Worm (Caenorhabditis elegans) whole organism, young adult: Measurements from ENCODE around the gene sodh-2.
A peak's percentile ranks its signal among the peaks of the same experiment; 100 is the strongest.

Experiments used
- B0019.2 ChIP-seq: fragments of 200-800 bp; sonication (Bioruptor generic); conservative IDR thresholded peaks from 2 replicates; pipeline ENCODE4 v1.3.6; 2022; ENCODE audit warnings: missing genetic modification reagents, missing genetic modification characterization, missing compliant biosample characterization
- B0336.3 ChIP-seq: fragments of 200-800 bp; sonication (Bioruptor generic); IDR thresholded peaks from 2 replicates; pipeline ENCODE4 v1.3.6; 2022; ENCODE audit warnings: missing genetic modification characterization, missing compliant biosample characterization
- F23B12.7 ChIP-seq: sonication (generic microtip); optimal IDR thresholded peaks from 2 replicates; lab custom pipeline; 2017; ENCODE audit warnings: missing genetic modification characterization, mild to moderate bottlenecking, missing compliant biosample characterization, antibody characterized with exemption, moderate library complexity; ENCODE audit not compliant: insufficient read depth
- F52B5.7 ChIP-seq: sonication (generic microtip); optimal IDR thresholded peaks from 2 replicates; lab custom pipeline; 2016; ENCODE audit warnings: mild to moderate bottlenecking, missing genetic modification characterization, missing compliant biosample characterization
- F55B11.4 ChIP-seq: sonication (generic microtip); optimal IDR thresholded peaks from 2 replicates; lab custom pipeline; 2016; ENCODE audit warnings: missing compliant biosample characterization, missing genetic modification characterization, borderline replicate concordance; ENCODE audit not compliant: insufficient read depth
- F57A8.1 ChIP-seq: fragments of 200-800 bp; sonication (Bioruptor generic); optimal IDR thresholded peaks from 2 replicates; lab custom pipeline; 2018; ENCODE audit warnings: mild to moderate bottlenecking, missing genetic modification characterization, moderate library complexity, missing compliant biosample characterization
- F57C9.4 ChIP-seq: sonication (generic microtip); optimal IDR thresholded peaks from 2 replicates; lab custom pipeline; 2017; ENCODE audit warnings: mild to moderate bottlenecking, missing genetic modification characterization, missing compliant biosample characterization
- K11D2.4 ChIP-seq: fragments of 200-800 bp; sonication (Bioruptor generic); IDR thresholded peaks from 2 replicates; pipeline ENCODE4 v1.3.6; 2022; ENCODE audit warnings: missing genetic modification reagents, missing genetic modification characterization, missing compliant biosample characterization
- Y53G8AR.9 ChIP-seq: fragments of 200-800 bp; sonication (Bioruptor generic); conservative IDR thresholded peaks from 2 replicates; pipeline ENCODE4 v1.3.6; 2022; ENCODE audit warnings: missing genetic modification reagents, missing genetic modification characterization, missing compliant biosample characterization
- Y56A3A.18 ChIP-seq: fragments of 200-800 bp; sonication (Bioruptor generic); IDR thresholded peaks from 2 replicates; pipeline ENCODE4 v1.3.6; 2022; ENCODE audit warnings: missing genetic modification reagents, missing genetic modification characterization, missing compliant biosample characterization
- Y95B8A.8 ChIP-seq: fragments of 200-800 bp; sonication (Bioruptor generic); IDR thresholded peaks from 2 replicates; pipeline ENCODE4 v1.3.6; 2022; ENCODE audit warnings: missing genetic modification reagents, missing genetic modification characterization, missing compliant biosample characterization
- ama-1 ChIP-seq, 3 experiments: fragments of 150-350 bp in 1 of 3; sonication (generic microtip) in 2 of 3; optimal IDR thresholded peaks; 2 replicates each; lab custom pipeline; 2014 to 2018; ENCODE audit warnings: missing biosample characterization in 2 of 3, missing genetic modification characterization in 2 of 3, missing genetic modification reagents in 2 of 3
- bed-1 ChIP-seq: fragments of 200-800 bp; sonication (Bioruptor generic); IDR thresholded peaks from 2 replicates; pipeline ENCODE4 v1.3.6; 2022; ENCODE audit warnings: missing genetic modification reagents, missing genetic modification characterization, missing compliant biosample characterization
- cebp-1 ChIP-seq, 2 experiments: fragments of 200-800 bp in 1 of 2; sonication (Bioruptor generic) in 1 of 2; sonication (generic microtip) in 1 of 2; IDR thresholded peaks in 1 of 2; optimal IDR thresholded peaks in 1 of 2; 2 replicates each; pipeline versions ENCODE4 v1.3.6 to Lab custom; 2017 to 2022; ENCODE audit warnings: missing compliant biosample characterization in 2 of 2, missing genetic modification characterization in 2 of 2, mild to moderate bottlenecking in 1 of 2, missing genetic modification reagents in 1 of 2, moderate library complexity in 1 of 2
- ceh-58 ChIP-seq: fragments of 200-800 bp; sonication (Bioruptor generic); IDR thresholded peaks from 2 replicates; pipeline ENCODE4 v1.3.6; 2022; ENCODE audit warnings: missing genetic modification characterization, missing compliant biosample characterization
- dox-1 ChIP-seq: fragments of 200-800 bp; sonication (Bioruptor generic); IDR thresholded peaks from 2 replicates; pipeline ENCODE4 v1.3.6; 2022; ENCODE audit warnings: missing genetic modification reagents, missing genetic modification characterization, missing compliant biosample characterization
- dpl-1 ChIP-seq: fragments of 150-350 bp; optimal IDR thresholded peaks from 2 replicates; lab custom pipeline; 2014; ENCODE audit warnings: missing biosample characterization, missing genetic modification reagents, missing genetic modification characterization
- efl-1 ChIP-seq: fragments of 150-350 bp; optimal IDR thresholded peaks from 2 replicates; lab custom pipeline; 2014; ENCODE audit warnings: missing biosample characterization, missing genetic modification reagents, missing genetic modification characterization
- egl-18 ChIP-seq: fragments of 200-800 bp; sonication (Bioruptor generic); IDR thresholded peaks from 2 replicates; pipeline ENCODE4 v1.3.6; 2022; ENCODE audit warnings: missing genetic modification reagents, missing genetic modification characterization, missing compliant biosample characterization
- egrh-3 ChIP-seq: fragments of 200-800 bp; sonication (Bioruptor generic); IDR thresholded peaks from 2 replicates; pipeline ENCODE4 v1.3.6; 2022; ENCODE audit warnings: missing genetic modification reagents, missing genetic modification characterization, missing compliant biosample characterization
- ekl-4 ChIP-seq: fragments of 200-800 bp; sonication (Bioruptor generic); IDR thresholded peaks from 2 replicates; pipeline ENCODE4 v1.3.6; 2022; ENCODE audit warnings: missing genetic modification reagents, missing genetic modification characterization, missing compliant biosample characterization
- hlh-26 ChIP-seq: fragments of 200-800 bp; sonication (Bioruptor generic); conservative IDR thresholded peaks from 2 replicates; pipeline ENCODE4 v1.3.6; 2022; ENCODE audit warnings: missing genetic modification reagents, missing genetic modification characterization, missing compliant biosample characterization
- let-607 ChIP-seq, 2 experiments: fragments of 200-800 bp in 1 of 2; sonication (Bioruptor generic) in 1 of 2; sonication (generic microtip) in 1 of 2; optimal IDR thresholded peaks; 2 replicates each; lab custom pipeline; 2016 to 2018; ENCODE audit warnings: mild to moderate bottlenecking in 2 of 2, missing compliant biosample characterization in 2 of 2, missing genetic modification characterization in 2 of 2, moderate library complexity in 2 of 2, missing genotype in 1 of 2
- lin-35 ChIP-seq, 3 experiments: fragments of 150-350 bp in 2 of 3; sonication (generic microtip) in 1 of 3; optimal IDR thresholded peaks; 2 replicates each; lab custom pipeline; 2014 to 2018; ENCODE audit warnings: missing biosample characterization in 3 of 3, missing genetic modification characterization in 3 of 3, missing genetic modification reagents in 3 of 3
- lir-1 ChIP-seq: fragments of 200-800 bp; sonication (Bioruptor generic); conservative IDR thresholded peaks from 2 replicates; pipeline ENCODE4 v1.3.6; 2022; ENCODE audit warnings: missing genetic modification reagents, missing genetic modification characterization, missing compliant biosample characterization
- madf-3 ChIP-seq: fragments of 200-800 bp; sonication (Bioruptor generic); IDR thresholded peaks from 2 replicates; pipeline ENCODE4 v1.3.6; 2022; ENCODE audit warnings: missing genetic modification reagents, missing genetic modification characterization, missing compliant biosample characterization
- madf-8 ChIP-seq: fragments of 200-800 bp; sonication (Bioruptor generic); conservative IDR thresholded peaks from 2 replicates; pipeline ENCODE4 v1.3.6; 2022; ENCODE audit warnings: missing genetic modification reagents, missing genetic modification characterization, missing compliant biosample characterization
- mxl-1 ChIP-seq: sonication (generic microtip); optimal IDR thresholded peaks from 2 replicates; lab custom pipeline; 2016; ENCODE audit warnings: missing genetic modification characterization, missing compliant biosample characterization
- nhr-179 ChIP-seq: sonication (generic microtip); optimal IDR thresholded peaks from 2 replicates; lab custom pipeline; 2016; ENCODE audit warnings: mild to moderate bottlenecking, missing genetic modification characterization, missing compliant biosample characterization
- nhr-80 ChIP-seq: sonication (generic microtip); optimal IDR thresholded peaks from 2 replicates; lab custom pipeline; 2016; ENCODE audit warnings: missing genetic modification characterization, missing compliant biosample characterization
- nhr-90 ChIP-seq: sonication (generic microtip); optimal IDR thresholded peaks from 2 replicates; lab custom pipeline; 2016; ENCODE audit warnings: missing genotype, mild to moderate bottlenecking, missing genetic modification characterization, missing compliant biosample characterization
- rec-8 ChIP-seq, 2 experiments: sonication (generic microtip); optimal IDR thresholded peaks; 2 replicates each; lab custom pipeline; 2016; ENCODE audit warnings: mild to moderate bottlenecking in 2 of 2, missing genetic modification characterization in 2 of 2, missing genetic modification reagents in 2 of 2, missing genotype in 2 of 2, missing biosample characterization in 1 of 2, missing compliant biosample characterization in 1 of 2, moderate library complexity in 1 of 2
- repo-1 ChIP-seq: sonication (generic microtip); optimal IDR thresholded peaks from 2 replicates; lab custom pipeline; 2017; ENCODE audit warnings: mild to moderate bottlenecking, missing genetic modification characterization, missing compliant biosample characterization
- sea-2 ChIP-seq: fragments of 200-800 bp; sonication (Bioruptor generic); IDR thresholded peaks from 2 replicates; pipeline ENCODE4 v1.3.6; 2022; ENCODE audit warnings: missing genetic modification characterization, missing compliant biosample characterization
- snpc-3.4 ChIP-seq: sonication (generic microtip); optimal IDR thresholded peaks from 2 replicates; lab custom pipeline; 2017; ENCODE audit warnings: missing genetic modification characterization, mild to moderate bottlenecking, missing compliant biosample characterization, antibody characterized with exemption, moderate library complexity, missing genotype, missing genetic modification reagents
- tbp1 ChIP-seq: fragments of 200-800 bp; sonication (Bioruptor generic); optimal IDR thresholded peaks from 2 replicates; lab custom pipeline; 2018; ENCODE audit warnings: mild to moderate bottlenecking, missing genetic modification characterization, missing compliant biosample characterization
- tbx-9 ChIP-seq: sonication (generic microtip); optimal IDR thresholded peaks from 2 replicates; lab custom pipeline; 2016; ENCODE audit warnings: borderline replicate concordance, missing genetic modification characterization, inconsistent platforms, missing compliant biosample characterization
- unc-62 ChIP-seq: fragments of 150-350 bp; optimal IDR thresholded peaks from 2 replicates; lab custom pipeline; 2014; ENCODE audit warnings: missing biosample characterization, missing genetic modification reagents, missing genetic modification characterization
- xnd-1 ChIP-seq: sonication (generic microtip); optimal IDR thresholded peaks from 2 replicates; lab custom pipeline; 2016; ENCODE audit warnings: missing genotype, missing genetic modification reagents, missing genetic modification characterization, missing compliant biosample characterization
- ztf-25 ChIP-seq: fragments of 200-800 bp; sonication (Bioruptor generic); IDR thresholded peaks from 2 replicates; pipeline ENCODE4 v1.3.6; 2022; ENCODE audit warnings: missing genetic modification reagents, missing genetic modification characterization, missing compliant biosample characterization
- ztf-26 ChIP-seq: sonication (generic microtip); optimal IDR thresholded peaks from 2 replicates; lab custom pipeline; 2017; ENCODE audit warnings: missing genetic modification characterization, missing compliant biosample characterization

Gene sodh-2

ce11 chrV:11896322-11896898 is 5.4 kb upstream of the sodh-2 start (continued):
- TF ChIP-seq mxl-1: no peak
- no peak for TF ChIP-seq cebp-1 (GFP tag; IDR thresholded peaks at IDR 0.05; lab: Robert Waterston, UW)
- peak; percentile 45 for TF ChIP-seq cebp-1 (tag; optimal IDR thresholded peaks at IDR 0.05; lab: Kevin White, UChicago)
- no peak for TF ChIP-seq K11D2.4
- TF ChIP-seq B0336.3 (GFP tag; lab: Robert Waterston, UW): peak; percentile 43; the same call in 1 of the 2 replicates
- no peak for TF ChIP-seq F52B5.7 (tag; lab: Kevin White, UChicago)
- peak; percentile 74; the same call in 1 of the 2 replicates for TF ChIP-seq dox-1
- peak in 1 of 3 experiments; percentile 32 for TF ChIP-seq lin-35 (GFP tag; optimal IDR thresholded peaks at IDR 0.05; lab: Kevin White, UChicago)
- TF ChIP-seq ekl-4 (GFP tag; lab: Robert Waterston, UW): no peak
- TF ChIP-seq snpc-3.4 (tag; lab: Kevin White, UChicago): peak; percentile 36
- TF ChIP-seq egl-18 (GFP tag; lab: Robert Waterston, UW): no peak
- TF ChIP-seq egrh-3 (GFP tag; lab: Robert Waterston, UW): no peak; the same call in 1 of the 2 replicates
- TF ChIP-seq F57C9.4: no peak
- TF ChIP-seq nhr-80 (tag; lab: Kevin White, UChicago): peak; percentile 62
- peak; percentile 76 for TF ChIP-seq madf-8 (GFP tag; lab: Robert Waterston, UW)
- no peak for TF ChIP-seq ztf-26
- TF ChIP-seq Y95B8A.8 (GFP tag; lab: Robert Waterston, UW): no peak
- no peak for TF ChIP-seq F55B11.4
- no peak for TF ChIP-seq hlh-26
- no peak for TF ChIP-seq ceh-58 (GFP tag; lab: Robert Waterston, UW)
- no peak for TF ChIP-seq bed-1
- TF ChIP-seq dpl-1 (GFP tag; lab: Kevin White, UChicago): peak; percentile 52
- TF ChIP-seq unc-62 (GFP tag; lab: Kevin White, UChicago): no peak
- no peak for TF ChIP-seq tbp1 (GFP tag; lab: Kevin White, UChicago)
- no peak for TF ChIP-seq tbx-9
- TF ChIP-seq xnd-1 (tag; lab: Kevin White, UChicago): peak; percentile 53
- peak; percentile 91 for TF ChIP-seq efl-1 (GFP tag; lab: Kevin White, UChicago)
- no peak for TF ChIP-seq F23B12.7 (tag; lab: Kevin White, UChicago)

- TF ChIP-seq ztf-25: no peak
- no peak for TF ChIP-seq B0019.2 (GFP tag; lab: Robert Waterston, UW)
- no peak for TF ChIP-seq F23B12.7 (tag; lab: Kevin White, UChicago)
- no peak for TF ChIP-seq F57A8.1
- no peak for TF ChIP-seq nhr-179
- no peak for TF ChIP-seq sea-2 (GFP tag; lab: Robert Waterston, UW)
- no peak for TF ChIP-seq lin-35 (GFP tag; optimal IDR thresholded peaks at IDR 0.05; lab: Kevin White, UChicago)
- TF ChIP-seq ama-1 (optimal IDR thresholded peaks at IDR 0.05; lab: Kevin White, UChicago): no peak
- no peak for TF ChIP-seq ama-1 (GFP tag; optimal IDR thresholded peaks at IDR 0.05; lab: Kevin White, UChicago)
- no peak for TF ChIP-seq egl-18 (GFP tag; lab: Robert Waterston, UW)
- no peak for TF ChIP-seq xnd-1 (tag; lab: Kevin White, UChicago)
Measured at ce11 chrV:11893975-11894374, 2.9 kb upstream of the sodh-2 start, which contains the start of gene K12G11.6. K12G11.6 (plus strand) TSS chrV:11894331.

ce11 chrV:11889115-11889935 is 1.7 kb downstream of the sodh-2 start:
- TF ChIP-seq rec-8 (tag; optimal IDR thresholded peaks at IDR 0.05; lab: Kevin White, UChicago) (no peak), nhr-179 (no peak), tbp1 (GFP tag; lab: Kevin White, UChicago) (no peak), madf-3 (GFP tag; lab: Robert Waterston, UW) (0 out of 2 replicates have a peak, but pooled peaks have one; percentile 55), nhr-90 (tag; lab: Kevin White, UChicago) (no peak), lir-1 (GFP tag; lab: Robert Waterston, UW) (0 out of 2 replicates have a peak, but pooled peaks have one; percentile 33), Y53G8AR.9 (GFP tag; lab: Robert Waterston, UW) (peak; percentile 45; the same call in 1 of the 2 replicates), let-607 (tag; optimal IDR thresholded peaks at IDR 0.05; lab: Kevin White, UChicago) (no peak), repo-1 (peak; percentile 71), lin-35 (GFP tag; optimal IDR thresholded peaks at IDR 0.05; lab: Kevin White, UChicago) (peak in 1 of 3 experiments; percentile 33), F23B12.7 (tag; lab: Kevin White, UChicago) (peak; percentile 43), F52B5.7 (tag; lab: Kevin White, UChicago) (peak; percentile 41), cebp-1 (GFP tag; IDR thresholded peaks at IDR 0.05; lab: Robert Waterston, UW) (no peak), cebp-1 (tag; optimal IDR thresholded peaks at IDR 0.05; lab: Kevin White, UChicago) (peak; percentile 40), Y56A3A.18 (GFP tag; lab: Robert Waterston, UW) (no peak)
